Fruit fly (Drosophila melanogaster) whole organism, embryonic: ENCODE measurements around the gene CG3251.
A peak's percentile ranks its signal among the peaks of the same experiment; 100 is the strongest.

ENCODE experiments used
- Abd-B ChIP-seq: fragments of 200-800 bp; sonication (Bioruptor generic); optimal IDR thresholded peaks from 2 replicates; lab custom pipeline; 2018; ENCODE audit warnings: missing biosample characterization, mild to moderate bottlenecking, missing genetic modification characterization, moderate library complexity
- B-H1 ChIP-seq: fragments of 200-800 bp; sonication (Bioruptor generic); IDR thresholded peaks from 3 replicates; pipeline ENCODE4 v1.3.6; 2022; ENCODE audit warnings: missing biosample characterization, missing genetic modification characterization
- B-H2 ChIP-seq: fragments of 200-800 bp; sonication (Bioruptor generic); optimal IDR thresholded peaks from 2 replicates; lab custom pipeline; 2018; ENCODE audit warnings: missing biosample characterization, mild to moderate bottlenecking, missing genetic modification characterization
- Bgb ChIP-seq: fragments of 200-800 bp; sonication (Bioruptor generic); IDR thresholded peaks from 2 replicates; pipeline ENCODE4 v1.3.6; 2022; ENCODE audit warnings: missing biosample characterization, missing genetic modification characterization; ENCODE audit not compliant: partially characterized antibody
- C15 ChIP-seq: fragments of 200-800 bp; sonication (Bioruptor generic); IDR thresholded peaks from 3 replicates; pipeline ENCODE4 v1.3.6; 2022; ENCODE audit warnings: missing biosample characterization, missing genetic modification characterization
- CG10366 ChIP-seq: fragments of 200-800 bp; sonication (Bioruptor generic); IDR thresholded peaks from 2 replicates; pipeline ENCODE4 v1.3.6; 2022; ENCODE audit warnings: missing biosample characterization, missing genetic modification characterization
- CG11504 ChIP-seq: fragments of 200-800 bp; sonication (Bioruptor generic); optimal IDR thresholded peaks from 3 replicates; lab custom pipeline; 2019; ENCODE audit warnings: missing biosample characterization, mild to moderate bottlenecking, missing genetic modification characterization, moderate library complexity
- CG11696 ChIP-seq: fragments of 200-800 bp; sonication (Bioruptor generic); IDR thresholded peaks from 2 replicates; pipeline ENCODE4 v1.3.6; 2022; ENCODE audit warnings: missing biosample characterization, missing genetic modification characterization
- CG12155 ChIP-seq: fragments of 200-800 bp; sonication (Bioruptor generic); optimal IDR thresholded peaks from 3 replicates; lab custom pipeline; 2016; ENCODE audit warnings: missing biosample characterization, missing genetic modification characterization
- CG13287 ChIP-seq: fragments of 200-800 bp; sonication (Bioruptor generic); IDR thresholded peaks from 2 replicates; pipeline ENCODE4 v1.3.6; 2022; ENCODE audit warnings: missing biosample characterization, missing genetic modification characterization; ENCODE audit not compliant: partially characterized antibody
- CG13775 ChIP-seq: fragments of 200-800 bp; sonication (Bioruptor generic); optimal IDR thresholded peaks from 3 replicates; lab custom pipeline; 2017; ENCODE audit warnings: missing biosample characterization, mild to moderate bottlenecking, missing genetic modification characterization
- CG13894 ChIP-seq: fragments of 200-800 bp; sonication (Bioruptor generic); optimal IDR thresholded peaks from 3 replicates; lab custom pipeline; 2018; ENCODE audit warnings: missing biosample characterization, mild to moderate bottlenecking, missing genetic modification characterization, moderate library complexity
- CG14050 ChIP-seq: fragments of 200-800 bp; sonication (Bioruptor generic); IDR thresholded peaks from 3 replicates; pipeline ENCODE4 v1.3.6; 2022; ENCODE audit warnings: missing biosample characterization, missing genetic modification characterization
- CG14860 ChIP-seq: fragments of 200-800 bp; sonication (Bioruptor generic); IDR thresholded peaks from 3 replicates; pipeline ENCODE4 v1.3.6; 2022; ENCODE audit warnings: missing biosample characterization, missing genetic modification characterization; ENCODE audit not compliant: partially characterized antibody
- CG15601 ChIP-seq: fragments of 200-800 bp; sonication (Bioruptor generic); optimal IDR thresholded peaks from 3 replicates; lab custom pipeline; 2019; ENCODE audit warnings: missing biosample characterization, mild to moderate bottlenecking, missing genetic modification characterization, moderate library complexity
- CG16813 ChIP-seq: fragments of 200-800 bp; sonication (Bioruptor generic); IDR thresholded peaks from 3 replicates; pipeline ENCODE4 v1.3.6; 2022; ENCODE audit warnings: missing biosample characterization, missing genetic modification characterization; ENCODE audit not compliant: partially characterized antibody
- CG17612 ChIP-seq: fragments of 200-800 bp; sonication (Bioruptor generic); IDR thresholded peaks from 2 replicates; pipeline ENCODE4 v1.3.6; 2022; ENCODE audit warnings: missing biosample characterization, missing genetic modification characterization
- CG1792 ChIP-seq: fragments of 200-800 bp; sonication (Bioruptor generic); optimal IDR thresholded peaks from 2 replicates; lab custom pipeline; 2016; ENCODE audit warnings: missing biosample characterization, missing genetic modification characterization
- CG18262 ChIP-seq: fragments of 200-800 bp; optimal IDR thresholded peaks from 3 replicates; lab custom pipeline; 2019; ENCODE audit warnings: missing biosample characterization, mild to moderate bottlenecking, missing genetic modification characterization, moderate library complexity
- CG18476 ChIP-seq: fragments of 200-800 bp; sonication (Bioruptor generic); optimal IDR thresholded peaks from 2 replicates; lab custom pipeline; 2016; ENCODE audit warnings: missing biosample characterization, mild to moderate bottlenecking, missing genetic modification characterization
- CG18619 ChIP-seq: fragments of 200-800 bp; sonication (Bioruptor generic); optimal IDR thresholded peaks from 3 replicates; lab custom pipeline; 2017; ENCODE audit warnings: missing biosample characterization, mild to moderate bottlenecking, missing genetic modification characterization
- CG4328 ChIP-seq: fragments of 200-800 bp; sonication (Bioruptor generic); optimal IDR thresholded peaks from 3 replicates; lab custom pipeline; 2017; ENCODE audit warnings: missing biosample characterization, missing genetic modification reagents, missing genetic modification characterization
- CG4707 ChIP-seq: fragments of 200-800 bp; sonication (Bioruptor generic); optimal IDR thresholded peaks from 2 replicates; lab custom pipeline; 2018; ENCODE audit warnings: missing biosample characterization, mild to moderate bottlenecking, missing genetic modification characterization, moderate library complexity
- Chrac-16 ChIP-seq: fragments of 200-800 bp; sonication (Bioruptor generic); optimal IDR thresholded peaks from 3 replicates; lab custom pipeline; 2016; ENCODE audit warnings: missing biosample characterization, missing genetic modification characterization
- Doc2 ChIP-seq: fragments of 200-800 bp; sonication (Bioruptor generic); IDR thresholded peaks from 2 replicates; pipeline ENCODE4 v1.3.6; 2022; ENCODE audit warnings: missing biosample characterization, missing genetic modification characterization
- E2f1 ChIP-seq: fragments of 200-800 bp; sonication (Bioruptor generic); IDR thresholded peaks from 2 replicates; pipeline ENCODE4 v1.3.6; 2022; ENCODE audit warnings: missing biosample characterization, missing genetic modification characterization
- HLH3B ChIP-seq: fragments of 200-800 bp; sonication (Bioruptor generic); IDR thresholded peaks from 2 replicates; pipeline ENCODE4 v1.3.6; 2022; ENCODE audit warnings: missing biosample characterization, missing genetic modification characterization
- HLHmδ ChIP-seq: fragments of 200-800 bp; sonication (Bioruptor generic); optimal IDR thresholded peaks from 2 replicates; lab custom pipeline; 2018; ENCODE audit warnings: missing biosample characterization, mild to moderate bottlenecking, missing genetic modification characterization, moderate library complexity
- Hr78 ChIP-seq, 2 experiments: fragments of 200-800 bp in 1 of 2; fragments of >200 bp in 1 of 2; sonication (Bioruptor generic) in 1 of 2; optimal IDR thresholded peaks; 2 replicates each; lab custom pipeline; 2017 to 2019; ENCODE audit warnings: missing biosample characterization in 2 of 2, missing genetic modification characterization in 2 of 2, mild to moderate bottlenecking in 1 of 2, moderate library complexity in 1 of 2
- Sin3A ChIP-seq: fragments of >200 bp; optimal IDR thresholded peaks from 2 replicates; lab custom pipeline; 2018
- Six4 ChIP-seq: fragments of 200-800 bp; sonication (Bioruptor generic); optimal IDR thresholded peaks from 2 replicates; lab custom pipeline; 2016; ENCODE audit warnings: missing biosample characterization, missing genetic modification characterization
- Sry-δ ChIP-seq: fragments of 200-800 bp; sonication (Bioruptor generic); optimal IDR thresholded peaks from 2 replicates; lab custom pipeline; 2016; ENCODE audit warnings: missing biosample characterization, missing genetic modification characterization
- ase ChIP-seq: fragments of 200-800 bp; sonication (Bioruptor generic); IDR thresholded peaks from 3 replicates; pipeline ENCODE4 v1.3.6; 2022; ENCODE audit warnings: missing biosample characterization, missing genetic modification characterization
- ash1 ChIP-seq: fragments of 200-800 bp; sonication (Bioruptor generic); optimal IDR thresholded peaks from 2 replicates; lab custom pipeline; 2018; ENCODE audit warnings: missing biosample characterization, mild to moderate bottlenecking, missing genetic modification characterization
- br ChIP-seq: fragments of >200 bp; optimal IDR thresholded peaks from 2 replicates; lab custom pipeline; 2017
- dmrt99B ChIP-seq: fragments of 200-800 bp; sonication (Bioruptor generic); optimal IDR thresholded peaks from 2 replicates; lab custom pipeline; 2018; ENCODE audit warnings: missing biosample characterization, mild to moderate bottlenecking, missing genetic modification characterization, moderate library complexity
- gsb ChIP-seq: fragments of 200-800 bp; sonication (Bioruptor generic); IDR thresholded peaks from 2 replicates; pipeline ENCODE4 v1.3.6; 2022; ENCODE audit warnings: missing biosample characterization, missing genetic modification characterization
- h ChIP-seq: fragments of >200 bp; optimal IDR thresholded peaks from 2 replicates; lab custom pipeline; 2017
- hb ChIP-seq: fragments of 200-800 bp; sonication (Bioruptor generic); IDR thresholded peaks from 3 replicates; pipeline ENCODE4 v1.3.6; 2022; ENCODE audit warnings: missing biosample characterization, missing genetic modification characterization; ENCODE audit not compliant: partially characterized antibody
- knrl ChIP-seq: fragments of 200-800 bp; sonication (Bioruptor generic); IDR thresholded peaks from 3 replicates; pipeline ENCODE4 v1.3.6; 2022; ENCODE audit warnings: missing biosample characterization, missing genetic modification characterization; ENCODE audit not compliant: partially characterized antibody
- luna ChIP-seq: fragments of 200-800 bp; sonication (Bioruptor generic); optimal IDR thresholded peaks from 2 replicates; lab custom pipeline; 2016; ENCODE audit warnings: missing biosample characterization, missing genetic modification characterization
- maf-S ChIP-seq: fragments of 200-800 bp; sonication (Bioruptor generic); optimal IDR thresholded peaks from 2 replicates; lab custom pipeline; 2016; ENCODE audit warnings: missing biosample characterization, missing genetic modification characterization
- nau ChIP-seq: fragments of 200-800 bp; sonication (Bioruptor generic); optimal IDR thresholded peaks from 3 replicates; lab custom pipeline; 2017; ENCODE audit warnings: missing biosample characterization, mild to moderate bottlenecking, missing genetic modification characterization, missing genetic modification reagents
- phol ChIP-seq: fragments of 200-800 bp; sonication (Bioruptor generic); optimal IDR thresholded peaks from 3 replicates; lab custom pipeline; 2018; ENCODE audit warnings: missing biosample characterization, mild to moderate bottlenecking, missing genetic modification characterization, moderate library complexity
- row ChIP-seq: fragments of 200-800 bp; sonication (Bioruptor generic); IDR thresholded peaks from 3 replicates; pipeline ENCODE4 v1.3.6; 2022; ENCODE audit warnings: missing biosample characterization, missing genetic modification characterization
- sc ChIP-seq, 3 experiments: fragments of >200 bp in 2 of 3; fragments of 200-800 bp in 1 of 3; sonication (Bioruptor generic) in 1 of 3; optimal IDR thresholded peaks; 2 replicates in 2 of 3; 3 replicates in 1 of 3; lab custom pipeline; 2017; ENCODE audit warnings: mild to moderate bottlenecking in 1 of 3, missing biosample characterization in 1 of 3, missing genetic modification characterization in 1 of 3, missing genetic modification reagents in 1 of 3
- slp2 ChIP-seq: fragments of 200-800 bp; sonication (Bioruptor generic); optimal IDR thresholded peaks from 2 replicates; lab custom pipeline; 2016; ENCODE audit warnings: missing biosample characterization, missing genetic modification characterization
- ssp ChIP-seq: fragments of 200-800 bp; sonication (Bioruptor generic); IDR thresholded peaks from 2 replicates; pipeline ENCODE4 v1.3.6; 2022; ENCODE audit warnings: missing biosample characterization, missing genetic modification characterization
- stc ChIP-seq: fragments of 200-800 bp; sonication (Bioruptor generic); IDR thresholded peaks from 2 replicates; pipeline ENCODE4 v1.3.6; 2022; ENCODE audit warnings: missing biosample characterization, missing genetic modification characterization
- toy ChIP-seq: fragments of 200-800 bp; sonication (Bioruptor generic); IDR thresholded peaks from 2 replicates; pipeline ENCODE4 v1.3.6; 2022; ENCODE audit warnings: missing biosample characterization, missing genetic modification characterization
- usp ChIP-seq: fragments of >200 bp; optimal IDR thresholded peaks from 2 replicates; lab custom pipeline; 2017; ENCODE audit warnings: missing biosample characterization, missing genetic modification characterization
- vvl ChIP-seq: fragments of 200-800 bp; sonication (Bioruptor generic); IDR thresholded peaks from 2 replicates; pipeline ENCODE4 v1.3.6; 2022; ENCODE audit warnings: missing biosample characterization, missing genetic modification characterization

Gene CG3251

dm6 chr2L:4660932-4661331 lies 29.6 kb downstream of the CG3251 start:
- no peak for TF ChIP-seq maf-S (GFP tag; lab: Kevin White, UChicago)
- TF ChIP-seq CG11696 (GFP tag; lab: Robert Waterston, UW), result no peak
- TF ChIP-seq row, result no peak
- TF ChIP-seq gsb, result no peak
- peak; percentile 42; the same call in 1 of the 2 replicates for TF ChIP-seq CG13287 (GFP tag; lab: Robert Waterston, UW)
- TF ChIP-seq Doc2, result no peak
- TF ChIP-seq CG18619 (GFP tag; lab: Kevin White, UChicago), result no peak
- TF ChIP-seq CG4707, result no peak
- no peak for TF ChIP-seq ase (GFP tag; lab: Robert Waterston, UW)
- TF ChIP-seq HLH3B (GFP tag; lab: Robert Waterston, UW), result no peak
- TF ChIP-seq toy (GFP tag; lab: Robert Waterston, UW), result no peak
- TF ChIP-seq Hr78 (GFP tag; optimal IDR thresholded peaks at IDR 0.05; lab: Kevin White, UChicago), result no peak
- peak; percentile 20 for TF ChIP-seq Abd-B (GFP tag; lab: Kevin White, UChicago)
- no peak for TF ChIP-seq Chrac-16 (GFP tag; lab: Kevin White, UChicago)
- TF ChIP-seq CG18262, result no peak
- TF ChIP-seq phol (tag; lab: Kevin White, UChicago), result no peak
- no peak for TF ChIP-seq ash1 (GFP tag; lab: Kevin White, UChicago)
- no peak for TF ChIP-seq CG14050 (GFP tag; lab: Robert Waterston, UW)
- TF ChIP-seq sc (optimal IDR thresholded peaks at IDR 0.05; lab: Kevin White, UChicago), result no peak
- TF ChIP-seq sc (GFP tag; optimal IDR thresholded peaks at IDR 0.05; lab: Kevin White, UChicago), result no peak
- TF ChIP-seq h (lab: Kevin White, UChicago), result no peak
- TF ChIP-seq Sin3A (lab: Kevin White, UChicago), result no peak
- no peak for TF ChIP-seq CG12155 (GFP tag; lab: Kevin White, UChicago)
- TF ChIP-seq CG11504 (tag; lab: Kevin White, UChicago), result peak; percentile 53
- TF ChIP-seq CG4328 (GFP tag; lab: Kevin White, UChicago), result no peak
- TF ChIP-seq slp2 (GFP tag; lab: Kevin White, UChicago), result no peak
- TF ChIP-seq nau (GFP tag; lab: Kevin White, UChicago), result no peak
- no peak for TF ChIP-seq CG10366 (GFP tag; lab: Robert Waterston, UW)
- TF ChIP-seq CG16813 (GFP tag; lab: Robert Waterston, UW), result no peak
- no peak for TF ChIP-seq luna (GFP tag; lab: Kevin White, UChicago)
- no peak for TF ChIP-seq CG17612 (GFP tag; lab: Robert Waterston, UW)
- no peak for TF ChIP-seq ssp (GFP tag; lab: Robert Waterston, UW)
- TF ChIP-seq Six4 (GFP tag; lab: Kevin White, UChicago), result no peak
- TF ChIP-seq usp (GFP tag; lab: Kevin White, UChicago), result no peak
- TF ChIP-seq CG13775, result no peak
- no peak for TF ChIP-seq Sry-δ (GFP tag; lab: Kevin White, UChicago)
- TF ChIP-seq CG18476, result no peak
- TF ChIP-seq vvl (GFP tag; lab: Robert Waterston, UW), result no peak
- TF ChIP-seq E2f1 (GFP tag; lab: Robert Waterston, UW), result no peak
- TF ChIP-seq hb (GFP tag; lab: Robert Waterston, UW), result no peak
- TF ChIP-seq knrl, result peak; percentile 60; the same call in 2 of the 3 replicates
- TF ChIP-seq CG13894 (tag; lab: Kevin White, UChicago), result no peak
- no peak for TF ChIP-seq CG14860 (GFP tag; lab: Robert Waterston, UW)
- no peak for TF ChIP-seq CG15601 (tag; lab: Kevin White, UChicago)
- TF ChIP-seq CG1792 (GFP tag; lab: Kevin White, UChicago), result no peak
- no peak for TF ChIP-seq dmrt99B (tag; lab: Kevin White, UChicago)
- no peak for TF ChIP-seq br
- TF ChIP-seq HLHmδ, result no peak
- no peak for TF ChIP-seq stc (GFP tag; lab: Robert Waterston, UW)
- no peak for TF ChIP-seq B-H2 (GFP tag; lab: Kevin White, UChicago)
- TF ChIP-seq C15 (GFP tag; lab: Robert Waterston, UW), result no peak
- TF ChIP-seq B-H1 (GFP tag; lab: Robert Waterston, UW), result no peak
- TF ChIP-seq Bgb, result peak; percentile 71
